Worm (Caenorhabditis elegans) whole organism, L3 larva: Measurements from ENCODE around the gene R05H5.7.

Source experiments
- R02D3.7 ChIP-seq: fragments of 150-350 bp; optimal IDR thresholded peaks from 2 replicates; lab custom pipeline; 2014; ENCODE audit warnings: missing biosample characterization, missing genetic modification characterization
- ZK546.5 ChIP-seq: sonication (generic microtip); optimal IDR thresholded peaks from 2 replicates; lab custom pipeline; 2017; ENCODE audit warnings: missing biosample characterization, missing genetic modification characterization
- aly-2 ChIP-seq: fragments of 150-350 bp; optimal IDR thresholded peaks from 2 replicates; lab custom pipeline; 2014; ENCODE audit warnings: missing biosample characterization, missing genetic modification characterization
- ama-1 ChIP-seq: fragments of 150-350 bp; optimal IDR thresholded peaks from 2 replicates; lab custom pipeline; 2018
- ceh-16 ChIP-seq: sonication (generic microtip); optimal IDR thresholded peaks from 2 replicates; lab custom pipeline; 2017; ENCODE audit warnings: missing biosample characterization, missing genetic modification characterization
- ceh-28 ChIP-seq: fragments of 150-350 bp; optimal IDR thresholded peaks from 2 replicates; lab custom pipeline; 2014; ENCODE audit warnings: missing biosample characterization, missing genetic modification reagents, missing genetic modification characterization
- ceh-82 ChIP-seq: fragments of 150-350 bp; optimal IDR thresholded peaks from 2 replicates; lab custom pipeline; 2014; ENCODE audit warnings: missing biosample characterization, missing genetic modification characterization
- ceh-9 ChIP-seq: sonication (generic microtip); optimal IDR thresholded peaks from 2 replicates; lab custom pipeline; 2018; ENCODE audit warnings: missing biosample characterization, missing genetic modification characterization
- daf-12 ChIP-seq: fragments of 150-350 bp; optimal IDR thresholded peaks from 2 replicates; lab custom pipeline; 2014; ENCODE audit warnings: missing biosample characterization, missing genetic modification reagents, missing genetic modification characterization
- egl-27 ChIP-seq: sonication (generic microtip); optimal IDR thresholded peaks from 4 replicates; lab custom pipeline; 2017; ENCODE audit warnings: missing biosample characterization, missing genetic modification reagents, missing genetic modification characterization
- egl-5 ChIP-seq: fragments of 150-350 bp; optimal IDR thresholded peaks from 2 replicates; lab custom pipeline; 2017; ENCODE audit warnings: missing biosample characterization, missing genetic modification reagents, missing genetic modification characterization, inconsistent platforms
- elt-1 ChIP-seq: fragments of 150-350 bp; optimal IDR thresholded peaks from 2 replicates; lab custom pipeline; 2014; ENCODE audit warnings: missing biosample characterization, missing genetic modification characterization
- elt-2 ChIP-seq: sonication (generic microtip); optimal IDR thresholded peaks from 2 replicates; lab custom pipeline; 2016; ENCODE audit warnings: missing genetic modification reagents, mild to moderate bottlenecking, missing genetic modification characterization, missing compliant biosample characterization
- elt-3 ChIP-seq, 3 experiments: fragments of 150-350 bp in 1 of 3; sonication (generic microtip) in 2 of 3; optimal IDR thresholded peaks; 2 replicates in 2 of 3; 4 replicates in 1 of 3; lab custom pipeline; 2014 to 2017; ENCODE audit warnings: missing biosample characterization in 3 of 3, missing genetic modification characterization in 3 of 3
- eor-1 ChIP-seq, 2 experiments: fragments of 150-350 bp; optimal IDR thresholded peaks; 2 replicates each; lab custom pipeline; 2014 to 2018; ENCODE audit warnings: missing biosample characterization in 2 of 2, missing genetic modification characterization in 2 of 2
- fkh-10 ChIP-seq: sonication (generic microtip); optimal IDR thresholded peaks from 2 replicates; lab custom pipeline; 2017; ENCODE audit warnings: missing biosample characterization, missing genetic modification reagents, missing genetic modification characterization
- fos-1 ChIP-seq: fragments of 150-350 bp; optimal IDR thresholded peaks from 2 replicates; lab custom pipeline; 2014; ENCODE audit warnings: missing biosample characterization, missing genetic modification characterization
- hmg-11 ChIP-seq: sonication (generic microtip); optimal IDR thresholded peaks from 2 replicates; lab custom pipeline; 2016; ENCODE audit warnings: missing genetic modification characterization, missing compliant biosample characterization
- jun-1 ChIP-seq: fragments of 150-350 bp; optimal IDR thresholded peaks from 2 replicates; lab custom pipeline; 2014; ENCODE audit warnings: missing biosample characterization, missing genetic modification reagents, missing genetic modification characterization
- lin-15B ChIP-seq: fragments of 150-350 bp; optimal IDR thresholded peaks from 2 replicates; lab custom pipeline; 2014; ENCODE audit warnings: missing biosample characterization, missing genetic modification characterization
- lin-39 ChIP-seq: fragments of 150-350 bp; optimal IDR thresholded peaks from 2 replicates; lab custom pipeline; 2018; ENCODE audit warnings: missing biosample characterization, missing genetic modification reagents, missing genetic modification characterization
- lsy-12 ChIP-seq: sonication (generic microtip); optimal IDR thresholded peaks from 2 replicates; lab custom pipeline; 2016; ENCODE audit warnings: mild to moderate bottlenecking, missing genetic modification characterization, missing compliant biosample characterization
- mdl-1 ChIP-seq: fragments of 150-350 bp; optimal IDR thresholded peaks from 2 replicates; lab custom pipeline; 2014; ENCODE audit warnings: missing biosample characterization, missing genetic modification characterization
- nfya-1 ChIP-seq: sonication (generic microtip); optimal IDR thresholded peaks from 2 replicates; lab custom pipeline; 2017; ENCODE audit warnings: missing genetic modification characterization, mild to moderate bottlenecking, missing compliant biosample characterization, antibody characterized with exemption, moderate library complexity; ENCODE audit not compliant: insufficient read depth
- nhr-11 ChIP-seq: fragments of 150-350 bp; optimal IDR thresholded peaks from 2 replicates; lab custom pipeline; 2014; ENCODE audit warnings: missing biosample characterization, missing genetic modification characterization
- nhr-23 ChIP-seq: fragments of 150-350 bp; optimal IDR thresholded peaks from 2 replicates; lab custom pipeline; 2014; ENCODE audit warnings: missing biosample characterization, missing genetic modification reagents, missing genetic modification characterization
- nhr-237 ChIP-seq: fragments of 150-350 bp; optimal IDR thresholded peaks from 2 replicates; lab custom pipeline; 2014; ENCODE audit warnings: missing biosample characterization, missing genetic modification characterization
- nhr-25 ChIP-seq: sonication (generic microtip); optimal IDR thresholded peaks from 2 replicates; lab custom pipeline; 2017; ENCODE audit warnings: missing biosample characterization, missing genetic modification characterization
- nhr-28 ChIP-seq: fragments of 150-350 bp; optimal IDR thresholded peaks from 2 replicates; lab custom pipeline; 2014; ENCODE audit warnings: missing biosample characterization, missing genetic modification characterization
- nhr-43 ChIP-seq: sonication (generic microtip); optimal IDR thresholded peaks from 2 replicates; lab custom pipeline; 2016; ENCODE audit warnings: mild to moderate bottlenecking, missing genetic modification characterization, missing compliant biosample characterization; ENCODE audit not compliant: poor library complexity, severe bottlenecking
- nhr-67 ChIP-seq: fragments of 150-350 bp; optimal IDR thresholded peaks from 2 replicates; lab custom pipeline; 2014; ENCODE audit warnings: missing biosample characterization, missing genetic modification characterization
- pha-4 ChIP-seq: fragments of 150-350 bp; optimal IDR thresholded peaks from 2 replicates; lab custom pipeline; 2014; ENCODE audit warnings: missing biosample characterization, missing genetic modification reagents, missing genetic modification characterization
- pqm-1 ChIP-seq: fragments of 150-350 bp; optimal IDR thresholded peaks from 2 replicates; lab custom pipeline; 2017; ENCODE audit warnings: missing biosample characterization, missing genetic modification characterization, inconsistent platforms
- sea-2 ChIP-seq: fragments of 150-350 bp; sonication (generic microtip); optimal IDR thresholded peaks from 4 replicates; lab custom pipeline; 2014; ENCODE audit warnings: missing biosample characterization, missing genetic modification reagents, missing genetic modification characterization
- skn-1 ChIP-seq: fragments of 150-350 bp; optimal IDR thresholded peaks from 2 replicates; lab custom pipeline; 2014; ENCODE audit warnings: missing biosample characterization, missing genetic modification characterization
- snpc-4 ChIP-seq: fragments of 150-350 bp; optimal IDR thresholded peaks from 2 replicates; lab custom pipeline; 2014; ENCODE audit warnings: missing biosample characterization, missing genetic modification characterization
- tbx-2 ChIP-seq: sonication (generic microtip); optimal IDR thresholded peaks from 2 replicates; lab custom pipeline; 2016; ENCODE audit warnings: mild to moderate bottlenecking, missing genetic modification characterization, missing compliant biosample characterization
- unc-62 ChIP-seq: fragments of 150-350 bp; sonication (generic microtip); optimal IDR thresholded peaks from 4 replicates; lab custom pipeline; 2014; ENCODE audit warnings: missing biosample characterization, missing genetic modification reagents, missing genetic modification characterization
- zag-1 ChIP-seq: fragments of 150-350 bp; optimal IDR thresholded peaks from 2 replicates; lab custom pipeline; 2014; ENCODE audit warnings: missing biosample characterization, missing genetic modification characterization
- ztf-4 ChIP-seq: fragments of 150-350 bp; optimal IDR thresholded peaks from 2 replicates; lab custom pipeline; 2014; ENCODE audit warnings: missing biosample characterization, missing genetic modification characterization

Gene R05H5.7

ce11 chrII:10162785-10163184 lies 29.5 kb upstream of the R05H5.7 start:
- no peak for TF ChIP-seq snpc-4 (tag; lab: Kevin White, UChicago)

DNA sequence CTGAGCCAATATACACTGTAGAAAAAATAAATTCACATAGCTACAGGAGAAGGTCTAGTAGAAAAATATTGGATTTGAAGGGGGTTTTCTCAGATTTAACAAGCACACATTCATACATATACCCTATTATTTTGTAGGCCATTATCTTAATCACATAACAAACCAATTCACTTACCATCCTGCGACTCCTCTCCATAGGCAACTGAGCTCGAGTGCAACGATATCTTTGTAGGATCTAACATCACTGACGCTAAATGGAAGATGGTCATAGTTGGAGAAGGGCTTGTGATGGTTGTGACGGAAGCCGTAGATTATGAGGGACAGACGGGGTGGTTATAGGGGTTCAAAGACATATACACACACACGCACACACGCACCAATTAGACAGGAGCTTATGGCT lies 28.2 kb upstream of the R05H5.7 start:
- no peak for TF ChIP-seq egl-27
- TF ChIP-seq skn-1: no peak
- TF ChIP-seq fkh-10 (GFP tag; lab: Kevin White, UChicago): no peak
- TF ChIP-seq R02D3.7: no peak
- TF ChIP-seq pqm-1 (tag; lab: Kevin White, UChicago): no peak
- no peak for TF ChIP-seq elt-3 (tag; optimal IDR thresholded peaks at IDR 0.05; lab: Kevin White, UChicago)
- no peak for TF ChIP-seq nhr-43 (tag; lab: Kevin White, UChicago)
- TF ChIP-seq, all 47 proteins: peak for 0

- TF ChIP-seq aly-2 (tag; lab: Kevin White, UChicago) (no peak), fkh-10 (GFP tag; lab: Kevin White, UChicago) (no peak), pha-4 (tag; lab: Kevin White, UChicago) (no peak), nhr-11 (peak; percentile 62), sea-2 (no peak), ceh-16 (tag; lab: Kevin White, UChicago) (no peak), ZK546.5 (tag; lab: Kevin White, UChicago) (no peak)
Observed at ce11 chrII:10166365-10166764, 25.9 kb upstream of the R05H5.7 start.

ce11 chrII:10167731-10168130 lies 24.6 kb upstream of the R05H5.7 start:
- TF ChIP-seq jun-1 (tag; lab: Kevin White, UChicago) (no peak), egl-27 (no peak), tbx-2 (tag; lab: Kevin White, UChicago) (no peak), fkh-10 (GFP tag; lab: Kevin White, UChicago) (no peak), ztf-4 (tag; lab: Kevin White, UChicago) (no peak), ceh-9 (no peak), daf-12 (no peak), fos-1 (tag; lab: Kevin White, UChicago) (no peak)

- TF ChIP-seq lsy-12 (tag; lab: Kevin White, UChicago) (peak; percentile 19), pha-4 (tag; lab: Kevin White, UChicago) (peak; percentile 70), unc-62 (GFP tag; lab: Kevin White, UChicago) (no peak), fkh-10 (GFP tag; lab: Kevin White, UChicago) (peak; percentile 4), snpc-4 (tag; lab: Kevin White, UChicago) (no peak), R02D3.7 (no peak), elt-3 (tag; optimal IDR thresholded peaks at IDR 0.05; lab: Kevin White, UChicago) (no peak), mdl-1 (tag; lab: Kevin White, UChicago) (no peak), elt-2 (tag; lab: Kevin White, UChicago) (peak; percentile 47), ama-1 (peak; percentile 38), pqm-1 (tag; lab: Kevin White, UChicago) (peak; percentile 4), zag-1 (tag; lab: Kevin White, UChicago) (no peak), elt-1 (tag; lab: Kevin White, UChicago) (no peak), nhr-67 (tag; lab: Kevin White, UChicago) (no peak), lin-15B (tag; lab: Kevin White, UChicago) (peak; percentile 55), eor-1 (tag; optimal IDR thresholded peaks at IDR 0.05; lab: Kevin White, UChicago) (no peak), nhr-23 (tag; lab: Kevin White, UChicago) (peak; percentile 26), nhr-11 (peak; percentile 95), hmg-11 (tag; lab: Kevin White, UChicago) (peak; percentile 96), tbx-2 (tag; lab: Kevin White, UChicago) (peak; percentile 46), ceh-16 (tag; lab: Kevin White, UChicago) (no peak), nhr-25 (tag; lab: Kevin White, UChicago) (peak; percentile 7), nhr-28 (no peak), aly-2 (tag; lab: Kevin White, UChicago) (no peak), daf-12 (no peak), nfya-1 (tag; lab: Kevin White, UChicago) (peak; percentile 76), nhr-237 (tag; lab: Kevin White, UChicago) (no peak), lin-39 (tag; lab: Kevin White, UChicago) (peak; percentile 43), ZK546.5 (tag; lab: Kevin White, UChicago) (no peak), ceh-28 (tag; lab: Kevin White, UChicago) (no peak), nhr-43 (tag; lab: Kevin White, UChicago) (no peak), egl-5 (tag; lab: Kevin White, UChicago) (peak; percentile 20), ceh-82 (tag; lab: Kevin White, UChicago) (no peak), skn-1 (no peak)
Observed at ce11 chrII:10168905-10169782, 23.2 kb upstream of the R05H5.7 start, which contains the start of gene daf-19. daf-19 (minus strand) TSS chrII:10169346.
